Worm (Caenorhabditis elegans) whole organism, L4 larva: ENCODE measurements around the gene rimb-1.

Source experiments
- F44E2.7 ChIP-seq: fragments of 200-800 bp; sonication (Bioruptor generic); IDR thresholded peaks from 2 replicates; pipeline ENCODE4 v2.1.2; 2022; ENCODE audit warnings: missing genetic modification characterization, missing compliant biosample characterization
- ama-1 ChIP-seq: fragments of 150-350 bp; optimal IDR thresholded peaks from 2 replicates; lab custom pipeline; 2014; ENCODE audit warnings: inconsistent platforms, mixed read lengths
- dmd-6 ChIP-seq: fragments of 200-800 bp; sonication (Bioruptor generic); IDR thresholded peaks from 2 replicates; pipeline ENCODE4 v1.3.6; 2022; ENCODE audit warnings: missing genetic modification reagents, missing genetic modification characterization, missing compliant biosample characterization
- dmd-8 ChIP-seq: fragments of 200-800 bp; sonication (Bioruptor generic); IDR thresholded peaks from 2 replicates; pipeline ENCODE4 v1.3.6; 2022; ENCODE audit warnings: missing genetic modification characterization, missing compliant biosample characterization
- lsy-2 ChIP-seq, 2 experiments: fragments of 150-350 bp in 1 of 2; sonication (generic microtip) in 1 of 2; optimal IDR thresholded peaks; 2 replicates each; lab custom pipeline; 2014 to 2017; ENCODE audit warnings: missing biosample characterization in 2 of 2, missing genetic modification characterization in 2 of 2
- mdl-1 ChIP-seq, 2 experiments: fragments of 150-350 bp in 1 of 2; sonication (generic microtip) in 1 of 2; optimal IDR thresholded peaks; 2 replicates each; lab custom pipeline; 2014 to 2017; ENCODE audit warnings: missing biosample characterization in 2 of 2, missing genetic modification characterization in 2 of 2
- nhr-11 ChIP-seq: fragments of 150-350 bp; optimal IDR thresholded peaks from 2 replicates; lab custom pipeline; 2014; ENCODE audit warnings: missing biosample characterization, missing genetic modification characterization
- nhr-76 ChIP-seq: fragments of 150-350 bp; optimal IDR thresholded peaks from 2 replicates; lab custom pipeline; 2014; ENCODE audit warnings: missing biosample characterization, missing genetic modification characterization
- pha-4 ChIP-seq, 2 experiments: fragments of 150-350 bp in 1 of 2; fragments of 200-800 bp in 1 of 2; sonication (Bioruptor generic) in 1 of 2; IDR thresholded peaks in 1 of 2; optimal IDR thresholded peaks in 1 of 2; 2 replicates each; pipeline versions ENCODE4 v1.3.6 to Lab custom; 2014 to 2022; ENCODE audit warnings: missing genetic modification characterization in 2 of 2, missing genetic modification reagents in 2 of 2, missing biosample characterization in 1 of 2, missing compliant biosample characterization in 1 of 2
- zag-1 ChIP-seq: fragments of 150-350 bp; optimal IDR thresholded peaks from 2 replicates; lab custom pipeline; 2014; ENCODE audit warnings: missing biosample characterization, missing genetic modification characterization
- ztf-11 ChIP-seq: fragments of 150-350 bp; optimal IDR thresholded peaks from 2 replicates; lab custom pipeline; 2014; ENCODE audit warnings: missing biosample characterization, missing genetic modification characterization

ce11 chrIII:1824264-1824922 is 36.3 kb downstream of the rimb-1 start, which contains the start of the genes pvf-1 and Y39A3CL.7:
- no peak for TF ChIP-seq ztf-11 (tag; lab: Kevin White, UChicago)
- no peak for TF ChIP-seq ama-1 (lab: Kevin White, UChicago)
- TF ChIP-seq dmd-8 (GFP tag; lab: Robert Waterston, UW) = no peak
- TF ChIP-seq zag-1 (tag; lab: Kevin White, UChicago) = no peak
- no peak for TF ChIP-seq dmd-6 (GFP tag; lab: Robert Waterston, UW)
- peak in 1 of 2 experiments; percentile 57 for TF ChIP-seq lsy-2 (tag; optimal IDR thresholded peaks at IDR 0.05; lab: Kevin White, UChicago)
- TF ChIP-seq mdl-1 (tag; optimal IDR thresholded peaks at IDR 0.05; lab: Kevin White, UChicago) = no peak
- no peak for TF ChIP-seq pha-4 (GFP tag; IDR thresholded peaks at IDR 0.05; lab: Robert Waterston, UW)
- TF ChIP-seq pha-4 (tag; optimal IDR thresholded peaks at IDR 0.05; lab: Kevin White, UChicago) = no peak
- no peak for TF ChIP-seq F44E2.7 (GFP tag; lab: Robert Waterston, UW)
- no peak for TF ChIP-seq nhr-76
- no peak for TF ChIP-seq nhr-11 (tag; lab: Kevin White, UChicago)
